Fruit fly (Drosophila melanogaster) whole organism, embryonic: ENCODE data around the gene CG32452.

Source experiments
- Antp ChIP-seq: fragments of 200-800 bp; sonication (Bioruptor generic); optimal IDR thresholded peaks from 3 replicates; lab custom pipeline; 2016; ENCODE audit warnings: missing biosample characterization, missing genetic modification characterization
- Bgb ChIP-seq: fragments of 200-800 bp; sonication (Bioruptor generic); IDR thresholded peaks from 2 replicates; pipeline ENCODE4 v1.3.6; 2022; ENCODE audit warnings: missing biosample characterization, missing genetic modification characterization; ENCODE audit not compliant: partially characterized antibody
- BtbVII ChIP-seq: fragments of 200-800 bp; sonication (Bioruptor generic); optimal IDR thresholded peaks from 3 replicates; lab custom pipeline; 2017; ENCODE audit warnings: missing biosample characterization, mild to moderate bottlenecking, missing genetic modification characterization
- CG10431 ChIP-seq: fragments of 200-800 bp; sonication (Bioruptor generic); optimal IDR thresholded peaks from 3 replicates; lab custom pipeline; 2018; ENCODE audit warnings: missing biosample characterization, mild to moderate bottlenecking, missing genetic modification characterization
- CG10654 ChIP-seq: fragments of 200-800 bp; sonication (Bioruptor generic); optimal IDR thresholded peaks from 2 replicates; lab custom pipeline; 2016; ENCODE audit warnings: missing biosample characterization, missing genetic modification characterization
- CG1233 ChIP-seq: fragments of 200-800 bp; sonication (Bioruptor generic); optimal IDR thresholded peaks from 4 replicates; lab custom pipeline; 2018; ENCODE audit warnings: missing biosample characterization, mild to moderate bottlenecking, missing genetic modification characterization
- CG15514 ChIP-seq: fragments of 200-800 bp; sonication (Bioruptor generic); optimal IDR thresholded peaks from 3 replicates; lab custom pipeline; 2017; ENCODE audit warnings: missing biosample characterization, missing genetic modification characterization, mild to moderate bottlenecking, moderate library complexity, missing genetic modification reagents
- CG1647 ChIP-seq: fragments of 200-800 bp; sonication (Bioruptor generic); optimal IDR thresholded peaks from 3 replicates; lab custom pipeline; 2016; ENCODE audit warnings: missing biosample characterization, missing genetic modification characterization
- CG16779 ChIP-seq: fragments of 200-800 bp; sonication (Bioruptor generic); IDR thresholded peaks from 2 replicates; pipeline ENCODE4 v1.3.6; 2022; ENCODE audit warnings: missing biosample characterization, missing genetic modification characterization
- CG17829 ChIP-seq: fragments of 200-800 bp; optimal IDR thresholded peaks from 2 replicates; lab custom pipeline; 2019; ENCODE audit warnings: missing biosample characterization, mild to moderate bottlenecking, missing genetic modification characterization, moderate library complexity
- CG17912 ChIP-seq: fragments of 200-800 bp; sonication (Bioruptor generic); optimal IDR thresholded peaks from 2 replicates; lab custom pipeline; 2018; ENCODE audit warnings: missing biosample characterization, mild to moderate bottlenecking, missing genetic modification characterization
- CG18262 ChIP-seq: fragments of 200-800 bp; optimal IDR thresholded peaks from 3 replicates; lab custom pipeline; 2019; ENCODE audit warnings: missing biosample characterization, mild to moderate bottlenecking, missing genetic modification characterization, moderate library complexity
- CG1832 ChIP-seq: fragments of 200-800 bp; sonication (Bioruptor generic); optimal IDR thresholded peaks from 2 replicates; lab custom pipeline; 2017; ENCODE audit warnings: missing biosample characterization, mild to moderate bottlenecking, missing genetic modification characterization, inconsistent platforms
- CG3163 ChIP-seq: fragments of 200-800 bp; sonication (Bioruptor generic); optimal IDR thresholded peaks from 3 replicates; lab custom pipeline; 2016; ENCODE audit warnings: missing biosample characterization, missing genetic modification characterization
- CG3847 ChIP-seq: fragments of 200-800 bp; sonication (Bioruptor generic); IDR thresholded peaks from 2 replicates; pipeline ENCODE4 v1.3.6; 2022; ENCODE audit warnings: missing biosample characterization, missing genetic modification characterization
- CG7271 ChIP-seq: fragments of 200-800 bp; sonication (Bioruptor generic); optimal IDR thresholded peaks from 2 replicates; lab custom pipeline; 2018; ENCODE audit warnings: missing biosample characterization, mild to moderate bottlenecking, missing genetic modification characterization, moderate library complexity
- CG7745 ChIP-seq: fragments of 200-800 bp; sonication (Bioruptor generic); optimal IDR thresholded peaks from 2 replicates; lab custom pipeline; 2018; ENCODE audit warnings: missing biosample characterization, mild to moderate bottlenecking, missing genetic modification characterization, moderate library complexity
- CG8089 ChIP-seq: fragments of 200-800 bp; sonication (Bioruptor generic); optimal IDR thresholded peaks from 3 replicates; lab custom pipeline; 2016; ENCODE audit warnings: missing biosample characterization, missing genetic modification characterization
- CG8359 ChIP-seq: fragments of 200-800 bp; sonication (Bioruptor generic); optimal IDR thresholded peaks from 2 replicates; lab custom pipeline; 2017; ENCODE audit warnings: missing biosample characterization, mild to moderate bottlenecking, missing genetic modification characterization, borderline replicate concordance
- CoRest ChIP-seq: fragments of 200-800 bp; sonication (Bioruptor generic); optimal IDR thresholded peaks from 3 replicates; lab custom pipeline; 2018; ENCODE audit warnings: missing biosample characterization, mild to moderate bottlenecking, missing genetic modification characterization, moderate library complexity
- E2f1 ChIP-seq: fragments of 200-800 bp; sonication (Bioruptor generic); IDR thresholded peaks from 2 replicates; pipeline ENCODE4 v1.3.6; 2022; ENCODE audit warnings: missing biosample characterization, missing genetic modification characterization
- Elba2 ChIP-seq: fragments of 200-800 bp; sonication (Bioruptor generic); optimal IDR thresholded peaks from 3 replicates; lab custom pipeline; 2016; ENCODE audit warnings: missing biosample characterization, missing genetic modification characterization
- Gug ChIP-seq: fragments of 200-800 bp; sonication (Bioruptor generic); IDR thresholded peaks from 4 replicates; pipeline ENCODE4 v1.3.6; 2022; ENCODE audit warnings: missing biosample characterization, missing genetic modification characterization
- Hey ChIP-seq: fragments of 200-800 bp; sonication (Bioruptor generic); optimal IDR thresholded peaks from 3 replicates; lab custom pipeline; 2018; ENCODE audit warnings: missing biosample characterization, mild to moderate bottlenecking, missing genetic modification characterization
- Hmx ChIP-seq: fragments of 200-800 bp; sonication (Bioruptor generic); optimal IDR thresholded peaks from 2 replicates; lab custom pipeline; 2016; ENCODE audit warnings: missing biosample characterization, missing genetic modification characterization
- Hr3 ChIP-seq: fragments of 200-800 bp; sonication (Bioruptor generic); optimal IDR thresholded peaks from 3 replicates; lab custom pipeline; 2016; ENCODE audit warnings: missing biosample characterization, missing genetic modification characterization
- Jarid2 ChIP-seq: fragments of 200-800 bp; sonication (Bioruptor generic); optimal IDR thresholded peaks from 3 replicates; lab custom pipeline; 2017; ENCODE audit warnings: mild to moderate bottlenecking, missing biosample characterization, missing genetic modification reagents, missing genetic modification characterization
- Lhr ChIP-seq: fragments of 200-800 bp; sonication (Bioruptor generic); optimal IDR thresholded peaks from 3 replicates; lab custom pipeline; 2017; ENCODE audit warnings: mild to moderate bottlenecking, missing biosample characterization, missing genetic modification reagents, missing genetic modification characterization
- Side ChIP-seq: fragments of 200-800 bp; sonication (Bioruptor generic); optimal IDR thresholded peaks from 2 replicates; lab custom pipeline; 2016; ENCODE audit warnings: missing biosample characterization, missing genetic modification characterization
- Spps ChIP-seq: fragments of 200-800 bp; sonication (Bioruptor generic); optimal IDR thresholded peaks from 2 replicates; lab custom pipeline; 2018; ENCODE audit warnings: missing biosample characterization, mild to moderate bottlenecking, missing genetic modification characterization
- Trl ChIP-seq, 3 experiments: fragments of >200 bp in 2 of 3; fragments of 200-800 bp in 1 of 3; sonication (Bioruptor generic) in 1 of 3; optimal IDR thresholded peaks; 2 replicates in 1 of 3; 3 replicates in 2 of 3; lab custom pipeline; 2016 to 2017; ENCODE audit warnings: missing biosample characterization in 1 of 3, missing genetic modification characterization in 1 of 3
- Xbp1 ChIP-seq: fragments of 200-800 bp; sonication (Bioruptor generic); optimal IDR thresholded peaks from 3 replicates; lab custom pipeline; 2016; ENCODE audit warnings: missing biosample characterization, mild to moderate bottlenecking, missing genetic modification characterization
- br ChIP-seq: fragments of >200 bp; optimal IDR thresholded peaks from 2 replicates; lab custom pipeline; 2017
- cg ChIP-seq: fragments of 200-800 bp; sonication (Bioruptor generic); optimal IDR thresholded peaks from 3 replicates; lab custom pipeline; 2019; ENCODE audit warnings: missing biosample characterization, mild to moderate bottlenecking, missing genetic modification characterization, moderate library complexity
- corto ChIP-seq: fragments of 200-800 bp; sonication (Bioruptor generic); optimal IDR thresholded peaks from 2 replicates; lab custom pipeline; 2016; ENCODE audit warnings: missing biosample characterization, mild to moderate bottlenecking, missing genetic modification characterization, moderate library complexity
- dm ChIP-seq: fragments of 200-800 bp; sonication (Bioruptor generic); optimal IDR thresholded peaks from 3 replicates; lab custom pipeline; 2016; ENCODE audit warnings: missing biosample characterization, missing genetic modification characterization
- fd3F ChIP-seq: fragments of 200-800 bp; sonication (Bioruptor generic); optimal IDR thresholded peaks from 2 replicates; lab custom pipeline; 2018; ENCODE audit warnings: missing biosample characterization, mild to moderate bottlenecking, missing genetic modification characterization, moderate library complexity
- gfzf ChIP-seq: fragments of 200-800 bp; sonication (Bioruptor generic); optimal IDR thresholded peaks from 2 replicates; lab custom pipeline; 2016; ENCODE audit warnings: missing biosample characterization, mild to moderate bottlenecking, missing genetic modification characterization, moderate library complexity
- oc ChIP-seq: fragments of 200-800 bp; sonication (Bioruptor generic); optimal IDR thresholded peaks from 2 replicates; lab custom pipeline; 2018; ENCODE audit warnings: missing biosample characterization, mild to moderate bottlenecking, missing genetic modification characterization, moderate library complexity
- pho ChIP-seq: fragments of 200-800 bp; sonication (Bioruptor generic); optimal IDR thresholded peaks from 2 replicates; lab custom pipeline; 2016; ENCODE audit warnings: missing biosample characterization, missing genetic modification characterization
- psq ChIP-seq: fragments of 200-800 bp; sonication (Bioruptor generic); optimal IDR thresholded peaks from 2 replicates; lab custom pipeline; 2017; ENCODE audit warnings: missing biosample characterization, missing genetic modification characterization
- ro ChIP-seq: fragments of 200-800 bp; sonication (Bioruptor generic); IDR thresholded peaks from 2 replicates; pipeline ENCODE4 v1.3.6; 2022; ENCODE audit warnings: missing biosample characterization, missing genetic modification characterization
- row ChIP-seq: fragments of 200-800 bp; sonication (Bioruptor generic); IDR thresholded peaks from 3 replicates; pipeline ENCODE4 v1.3.6; 2022; ENCODE audit warnings: missing biosample characterization, missing genetic modification characterization
- slou ChIP-seq: fragments of 200-800 bp; sonication (Bioruptor generic); optimal IDR thresholded peaks from 3 replicates; lab custom pipeline; 2016; ENCODE audit warnings: missing biosample characterization, missing genetic modification characterization
- so ChIP-seq: fragments of 200-800 bp; sonication (Bioruptor generic); IDR thresholded peaks from 3 replicates; pipeline ENCODE4 v1.3.6; 2022; ENCODE audit warnings: missing biosample characterization, missing genetic modification characterization
- tap ChIP-seq: fragments of 200-800 bp; optimal IDR thresholded peaks from 3 replicates; lab custom pipeline; 2019; ENCODE audit warnings: missing biosample characterization, mild to moderate bottlenecking, missing genetic modification characterization, moderate library complexity
- trem ChIP-seq: fragments of 200-800 bp; optimal IDR thresholded peaks from 3 replicates; lab custom pipeline; 2019; ENCODE audit warnings: missing biosample characterization, mild to moderate bottlenecking, missing genetic modification characterization, moderate library complexity
- vfl ChIP-seq: fragments of 200-800 bp; sonication (Bioruptor generic); optimal IDR thresholded peaks from 2 replicates; lab custom pipeline; 2016; ENCODE audit warnings: missing biosample characterization, missing genetic modification characterization
- z ChIP-seq: fragments of 200-800 bp; sonication (Bioruptor generic); IDR thresholded peaks from 3 replicates; pipeline ENCODE4 v1.3.6; 2022; ENCODE audit warnings: missing biosample characterization, missing genetic modification characterization

Gene CG32452

dm6 chr3L:22741389-22742120 is 24.0 kb downstream of the CG32452 start, which contains the start of gene CG7369 (continued):
- TF ChIP-seq Jarid2 (peak; percentile 55), CG17829 (peak; percentile 81), fd3F (GFP tag; lab: Kevin White, UChicago) (peak; percentile 82), CG10431 (GFP tag; lab: Kevin White, UChicago) (peak; percentile 73), CG1647 (GFP tag; lab: Kevin White, UChicago) (peak; percentile 77), CG18262 (tag; lab: Kevin White, UChicago) (peak; percentile 81), gfzf (GFP tag; lab: Kevin White, UChicago) (no peak), Antp (GFP tag; lab: Kevin White, UChicago) (peak; percentile 85), CG3163 (GFP tag; lab: Kevin White, UChicago) (peak; percentile 42), Bgb (GFP tag; lab: Robert Waterston, UW) (peak; percentile 50; the same call in 1 of the 2 replicates), Hr3 (GFP tag; lab: Kevin White, UChicago) (peak; percentile 87), CG15514 (GFP tag; lab: Kevin White, UChicago) (peak; percentile 91), CG1832 (GFP tag; lab: Kevin White, UChicago) (no peak), CG7745 (tag; lab: Kevin White, UChicago) (no peak), ro (peak; percentile 45; the same call in 1 of the 2 replicates), pho (GFP tag; lab: Kevin White, UChicago) (peak; percentile 83), oc (tag; lab: Kevin White, UChicago) (peak; percentile 47), Spps (tag; lab: Kevin White, UChicago) (peak; percentile 34), Gug (peak; percentile 79), Elba2 (GFP tag; lab: Kevin White, UChicago) (peak; percentile 70), Hmx (GFP tag; lab: Kevin White, UChicago) (peak; percentile 73), so (GFP tag; lab: Robert Waterston, UW) (peak; percentile 54; the same call in 1 of the 3 replicates), E2f1 (GFP tag; lab: Robert Waterston, UW) (peak; percentile 71), Lhr (peak; percentile 80), CG10654 (GFP tag; lab: Kevin White, UChicago) (peak; percentile 78), CG7271 (tag; lab: Kevin White, UChicago) (peak; percentile 42), psq (GFP tag; lab: Kevin White, UChicago) (peak; percentile 56), corto (GFP tag; lab: Kevin White, UChicago) (peak; percentile 92), cg (GFP tag; lab: Kevin White, UChicago) (no peak), CG8089 (GFP tag; lab: Kevin White, UChicago) (peak; percentile 25), CG3847 (GFP tag; lab: Robert Waterston, UW) (peak; percentile 91), Xbp1 (GFP tag; lab: Kevin White, UChicago) (peak; percentile 85), CG8359 (GFP tag; lab: Kevin White, UChicago) (peak; percentile 19), CG1233 (GFP tag; lab: Kevin White, UChicago) (peak; percentile 85), vfl (GFP tag; lab: Kevin White, UChicago) (peak; percentile 84), br (lab: Kevin White, UChicago) (no peak), BtbVII (peak; percentile 81), row (GFP tag; lab: Robert Waterston, UW) (peak; percentile 96), Trl (optimal IDR thresholded peaks at IDR 0.05; lab: Kevin White, UChicago) (no peak), Trl (GFP tag; optimal IDR thresholded peaks at IDR 0.05; lab: Kevin White, UChicago) (peak; percentile 76), CG17912 (no peak), z (no peak), dm (GFP tag; lab: Kevin White, UChicago) (peak; percentile 61), Hey (peak; percentile 10), tap (tag; lab: Kevin White, UChicago) (peak; percentile 24), slou (GFP tag; lab: Kevin White, UChicago) (peak; percentile 76), CG16779 (GFP tag; lab: Robert Waterston, UW) (peak; percentile 71), CoRest (peak; percentile 97), trem (tag; lab: Kevin White, UChicago) (peak; percentile 60), Side (GFP tag; lab: Kevin White, UChicago) (peak; percentile 81)
